Worm (Caenorhabditis elegans) whole organism, young adult: Measurements from ENCODE around the gene B0244.16.

ENCODE experiments used
- D2030.7 ChIP-seq: fragments of 200-800 bp; sonication (Bioruptor generic); IDR thresholded peaks from 2 replicates; pipeline ENCODE4 v1.3.6; 2022; ENCODE audit warnings: missing genetic modification reagents, missing genetic modification characterization, missing compliant biosample characterization
- F33H1.4 ChIP-seq: fragments of 200-800 bp; sonication (Bioruptor generic); IDR thresholded peaks from 2 replicates; pipeline ENCODE4 v1.3.6; 2022; ENCODE audit warnings: missing genetic modification reagents, missing genetic modification characterization, missing compliant biosample characterization
- F39B2.1 ChIP-seq: fragments of 200-800 bp; sonication (Bioruptor generic); IDR thresholded peaks from 2 replicates; pipeline ENCODE4 v1.3.6; 2022; ENCODE audit warnings: missing genetic modification reagents, missing genetic modification characterization, missing compliant biosample characterization
- F52B5.7 ChIP-seq: sonication (generic microtip); optimal IDR thresholded peaks from 2 replicates; lab custom pipeline; 2016; ENCODE audit warnings: mild to moderate bottlenecking, missing genetic modification characterization, missing compliant biosample characterization
- F55B11.4 ChIP-seq: sonication (generic microtip); optimal IDR thresholded peaks from 2 replicates; lab custom pipeline; 2016; ENCODE audit warnings: missing compliant biosample characterization, missing genetic modification characterization, borderline replicate concordance; ENCODE audit not compliant: insufficient read depth
- Y53F4B.3 ChIP-seq: fragments of 200-800 bp; sonication (Bioruptor generic); IDR thresholded peaks from 2 replicates; pipeline ENCODE4 v1.3.6; 2022; ENCODE audit warnings: missing genetic modification reagents, missing genetic modification characterization, missing compliant biosample characterization
- Y56A3A.18 ChIP-seq: fragments of 200-800 bp; sonication (Bioruptor generic); IDR thresholded peaks from 2 replicates; pipeline ENCODE4 v1.3.6; 2022; ENCODE audit warnings: missing genetic modification reagents, missing genetic modification characterization, missing compliant biosample characterization
- ZK185.1 ChIP-seq: sonication (generic microtip); optimal IDR thresholded peaks from 2 replicates; lab custom pipeline; 2016; ENCODE audit warnings: mild to moderate bottlenecking, missing genetic modification characterization, missing compliant biosample characterization; ENCODE audit not compliant: poor library complexity, severe bottlenecking
- attf-6 ChIP-seq: fragments of 200-800 bp; sonication (Bioruptor generic); IDR thresholded peaks from 2 replicates; pipeline ENCODE4 v1.3.6; 2022; ENCODE audit warnings: missing genetic modification reagents, missing genetic modification characterization, missing compliant biosample characterization
- ceh-91 ChIP-seq: fragments of 200-800 bp; sonication (Bioruptor generic); IDR thresholded peaks from 2 replicates; pipeline ENCODE4 v1.3.6; 2022; ENCODE audit warnings: missing genetic modification reagents, missing genetic modification characterization, missing compliant biosample characterization
- die-1 ChIP-seq: sonication (generic microtip); optimal IDR thresholded peaks from 2 replicates; lab custom pipeline; 2016; ENCODE audit warnings: missing genotype, mild to moderate bottlenecking, missing genetic modification characterization, missing compliant biosample characterization
- dpl-1 ChIP-seq: fragments of 150-350 bp; optimal IDR thresholded peaks from 2 replicates; lab custom pipeline; 2014; ENCODE audit warnings: missing biosample characterization, missing genetic modification reagents, missing genetic modification characterization
- efl-1 ChIP-seq: fragments of 150-350 bp; optimal IDR thresholded peaks from 2 replicates; lab custom pipeline; 2014; ENCODE audit warnings: missing biosample characterization, missing genetic modification reagents, missing genetic modification characterization
- egl-18 ChIP-seq: fragments of 200-800 bp; sonication (Bioruptor generic); IDR thresholded peaks from 2 replicates; pipeline ENCODE4 v1.3.6; 2022; ENCODE audit warnings: missing genetic modification reagents, missing genetic modification characterization, missing compliant biosample characterization
- hlh-12 ChIP-seq: sonication (generic microtip); optimal IDR thresholded peaks from 2 replicates; lab custom pipeline; 2016; ENCODE audit warnings: missing genetic modification characterization, missing compliant biosample characterization
- hmg-20 ChIP-seq: fragments of 200-800 bp; sonication (Bioruptor generic); IDR thresholded peaks from 2 replicates; pipeline ENCODE4 v1.3.6; 2022; ENCODE audit warnings: missing genetic modification reagents, missing genetic modification characterization, missing compliant biosample characterization
- hrde-1 ChIP-seq: sonication (generic microtip); optimal IDR thresholded peaks from 2 replicates; lab custom pipeline; 2016; ENCODE audit warnings: missing genetic modification characterization, mild to moderate bottlenecking, missing compliant biosample characterization, moderate library complexity, missing genotype, missing genetic modification reagents, borderline replicate concordance
- hsf-1 ChIP-seq: fragments of 200-800 bp; sonication (Bioruptor generic); IDR thresholded peaks from 2 replicates; pipeline ENCODE4 v1.3.6; 2022; ENCODE audit warnings: missing genetic modification reagents, missing genetic modification characterization, missing compliant biosample characterization
- let-526 ChIP-seq: fragments of 200-800 bp; sonication (Bioruptor generic); IDR thresholded peaks from 2 replicates; pipeline ENCODE4 v1.3.6; 2022; ENCODE audit warnings: missing genetic modification reagents, missing genetic modification characterization, missing compliant biosample characterization
- let-607 ChIP-seq, 2 experiments: fragments of 200-800 bp in 1 of 2; sonication (Bioruptor generic) in 1 of 2; sonication (generic microtip) in 1 of 2; optimal IDR thresholded peaks; 2 replicates each; lab custom pipeline; 2016 to 2018; ENCODE audit warnings: mild to moderate bottlenecking in 2 of 2, missing compliant biosample characterization in 2 of 2, missing genetic modification characterization in 2 of 2, moderate library complexity in 2 of 2, missing genotype in 1 of 2
- lin-54 ChIP-seq: fragments of 200-800 bp; sonication (Bioruptor generic); optimal IDR thresholded peaks from 2 replicates; lab custom pipeline; 2018; ENCODE audit warnings: mild to moderate bottlenecking, missing genetic modification characterization, missing compliant biosample characterization
- lsl-1 ChIP-seq: fragments of 200-800 bp; sonication (Bioruptor generic); optimal IDR thresholded peaks from 2 replicates; lab custom pipeline; 2018; ENCODE audit warnings: mild to moderate bottlenecking, missing genetic modification characterization, moderate library complexity, missing compliant biosample characterization
- madf-6 ChIP-seq: fragments of 200-800 bp; sonication (Bioruptor generic); IDR thresholded peaks from 2 replicates; pipeline ENCODE4 v1.3.6; 2022; ENCODE audit warnings: missing genetic modification reagents, missing genetic modification characterization, missing compliant biosample characterization
- madf-8 ChIP-seq: fragments of 200-800 bp; sonication (Bioruptor generic); conservative IDR thresholded peaks from 2 replicates; pipeline ENCODE4 v1.3.6; 2022; ENCODE audit warnings: missing genetic modification reagents, missing genetic modification characterization, missing compliant biosample characterization
- mcd-1 ChIP-seq: fragments of 200-800 bp; sonication (Bioruptor generic); IDR thresholded peaks from 2 replicates; pipeline ENCODE4 v1.3.6; 2022; ENCODE audit warnings: missing genetic modification reagents, missing genetic modification characterization, missing compliant biosample characterization
- mxl-1 ChIP-seq: sonication (generic microtip); optimal IDR thresholded peaks from 2 replicates; lab custom pipeline; 2016; ENCODE audit warnings: missing genetic modification characterization, missing compliant biosample characterization
- nhr-120 ChIP-seq: fragments of 200-800 bp; sonication (Bioruptor generic); IDR thresholded peaks from 2 replicates; pipeline ENCODE4 v1.3.6; 2022; ENCODE audit warnings: missing genetic modification characterization, missing compliant biosample characterization
- pha-4 ChIP-seq: fragments of 150-350 bp; sonication (generic microtip); optimal IDR thresholded peaks from 2 replicates; lab custom pipeline; 2014; ENCODE audit warnings: missing biosample characterization, missing genetic modification reagents, missing genetic modification characterization
- snpc-1.1 ChIP-seq: sonication (generic microtip); optimal IDR thresholded peaks from 2 replicates; lab custom pipeline; 2017; ENCODE audit warnings: missing genetic modification characterization, mild to moderate bottlenecking, missing compliant biosample characterization, antibody characterized with exemption, moderate library complexity, missing genotype, missing genetic modification reagents; ENCODE audit not compliant: insufficient read depth
- snpc-3.4 ChIP-seq: sonication (generic microtip); optimal IDR thresholded peaks from 2 replicates; lab custom pipeline; 2017; ENCODE audit warnings: missing genetic modification characterization, mild to moderate bottlenecking, missing compliant biosample characterization, antibody characterized with exemption, moderate library complexity, missing genotype, missing genetic modification reagents
- somi-1 ChIP-seq: fragments of 200-800 bp; sonication (Bioruptor generic); optimal IDR thresholded peaks from 2 replicates; lab custom pipeline; 2018; ENCODE audit warnings: mild to moderate bottlenecking, missing genetic modification characterization, missing compliant biosample characterization
- tbx-9 ChIP-seq: sonication (generic microtip); optimal IDR thresholded peaks from 2 replicates; lab custom pipeline; 2016; ENCODE audit warnings: borderline replicate concordance, missing genetic modification characterization, inconsistent platforms, missing compliant biosample characterization
- ztf-18 ChIP-seq: sonication (generic microtip); optimal IDR thresholded peaks from 2 replicates; lab custom pipeline; 2016; ENCODE audit warnings: missing genotype, mild to moderate bottlenecking, missing genetic modification characterization, missing compliant biosample characterization

The B0244.16 gene

DNA sequence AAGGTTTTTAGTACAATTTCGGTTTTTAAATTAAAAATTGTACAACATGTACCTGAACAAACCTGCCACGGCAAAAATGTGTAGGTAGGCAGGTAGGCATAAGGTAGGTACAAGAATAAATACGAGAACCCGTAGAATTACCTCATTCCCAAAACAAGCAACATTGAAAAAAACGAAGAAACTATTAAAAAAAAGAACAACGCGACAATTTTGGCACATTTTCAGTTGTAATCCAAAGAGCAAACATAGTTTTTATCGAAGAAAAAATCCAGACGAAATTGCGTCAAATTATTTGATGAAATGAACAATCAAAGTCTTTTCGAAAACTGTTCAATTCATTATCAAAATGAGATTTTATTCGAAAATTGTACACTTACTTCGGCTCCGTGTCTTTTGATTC lies at the start of gene B0244.16:
B0244.16 (plus strand) TSS at position 301 of the 400 bp plus-strand sequence.
- TF ChIP-seq snpc-3.4: no peak
- no peak for TF ChIP-seq F52B5.7 (tag; lab: Kevin White, UChicago)
- no peak for TF ChIP-seq Y53F4B.3
- no peak for TF ChIP-seq hmg-20 (GFP tag; lab: Robert Waterston, UW)
- no peak for TF ChIP-seq F39B2.1 (GFP tag; lab: Robert Waterston, UW)
- TF ChIP-seq ztf-18: no peak
- no peak for TF ChIP-seq die-1 (tag; lab: Kevin White, UChicago)
- TF ChIP-seq madf-8 (GFP tag; lab: Robert Waterston, UW): no peak
- TF ChIP-seq tbx-9 (tag; lab: Kevin White, UChicago): no peak
- no peak for TF ChIP-seq nhr-120 (GFP tag; lab: Robert Waterston, UW)
- no peak for TF ChIP-seq hrde-1 (tag; lab: Kevin White, UChicago)
- TF ChIP-seq efl-1 (GFP tag; lab: Kevin White, UChicago): no peak
- TF ChIP-seq madf-6 (GFP tag; lab: Robert Waterston, UW): no peak
- no peak for TF ChIP-seq F55B11.4 (tag; lab: Kevin White, UChicago)

DNA sequence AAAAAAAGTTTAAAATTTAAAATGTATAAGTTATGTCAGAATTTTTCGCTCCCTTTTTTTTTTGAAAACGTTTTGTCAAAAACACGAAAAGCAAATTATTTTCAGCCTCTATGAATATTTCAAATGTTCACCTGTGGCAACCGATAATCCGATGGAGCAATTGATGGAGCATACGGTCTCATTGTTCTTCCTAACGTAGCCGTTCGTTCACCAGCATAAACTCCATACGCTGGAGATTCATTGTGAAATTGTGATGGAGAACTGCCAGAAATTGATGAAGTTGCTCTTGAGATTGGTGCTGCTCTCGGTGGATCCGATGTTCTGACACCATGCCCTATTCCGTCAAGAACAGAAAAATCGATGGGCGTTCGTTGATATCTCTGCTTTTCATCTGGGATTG lies 48.9 kb upstream of the B0244.16 start:
- no peak for TF ChIP-seq Y56A3A.18 (GFP tag; lab: Robert Waterston, UW)

DNA sequence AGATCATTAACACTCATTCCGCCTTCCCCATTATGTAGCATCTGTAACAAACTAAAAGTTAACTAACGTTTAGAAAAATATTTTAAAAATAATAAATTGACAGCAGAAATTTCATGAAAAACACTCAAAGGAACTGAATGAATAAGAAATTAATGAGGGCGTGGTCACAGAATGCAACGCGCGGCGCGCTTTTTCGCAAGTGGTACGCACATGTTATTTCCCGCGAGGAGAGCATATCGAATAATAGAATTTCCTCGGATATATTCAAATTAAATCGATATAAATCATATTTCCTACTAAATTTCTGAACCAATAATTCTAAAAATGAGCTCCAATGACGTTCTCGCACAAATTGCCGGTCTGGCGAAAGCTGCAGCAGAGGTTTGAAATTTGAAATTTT lies 48.1 kb upstream of the B0244.16 start, which contains the start of the genes abi-1 and arle-14:
abi-1 (minus strand) TSS at position 51 of the 400 bp plus-strand sequence.
arle-14 (plus strand) TSS at position 217 of the 400 bp plus-strand sequence.
- TF ChIP-seq pha-4 (tag; lab: Kevin White, UChicago) (no peak), D2030.7 (GFP tag; lab: Robert Waterston, UW) (peak; percentile 16; the same call in 1 of the 2 replicates), mxl-1 (tag; lab: Kevin White, UChicago) (no peak), snpc-3.4 (peak; percentile 29), lsl-1 (GFP tag; lab: Kevin White, UChicago) (peak; percentile 33), mcd-1 (GFP tag; lab: Robert Waterston, UW) (0 out of 2 replicates have a peak, but pooled peaks have one; percentile 25), efl-1 (GFP tag; lab: Kevin White, UChicago) (peak; percentile 81), snpc-1.1 (tag; lab: Kevin White, UChicago) (peak; percentile 51), somi-1 (GFP tag; lab: Kevin White, UChicago) (no peak), ceh-91 (GFP tag; lab: Robert Waterston, UW) (0 out of 2 replicates have a peak, but pooled peaks have one; percentile 16), madf-6 (GFP tag; lab: Robert Waterston, UW) (peak; percentile 75; the same call in 1 of the 2 replicates), egl-18 (GFP tag; lab: Robert Waterston, UW) (no peak), hlh-12 (tag; lab: Kevin White, UChicago) (no peak), dpl-1 (peak; percentile 23), attf-6 (GFP tag; lab: Robert Waterston, UW) (no peak), lin-54 (GFP tag; lab: Kevin White, UChicago) (peak; percentile 7), madf-8 (GFP tag; lab: Robert Waterston, UW) (0 out of 2 replicates have a peak, but pooled peaks have one; percentile 18), hrde-1 (tag; lab: Kevin White, UChicago) (no peak), F33H1.4 (GFP tag; lab: Robert Waterston, UW) (peak; percentile 43; the same call in 1 of the 2 replicates)
- TF ChIP-seq, all 124 proteins: peak for 12

DNA sequence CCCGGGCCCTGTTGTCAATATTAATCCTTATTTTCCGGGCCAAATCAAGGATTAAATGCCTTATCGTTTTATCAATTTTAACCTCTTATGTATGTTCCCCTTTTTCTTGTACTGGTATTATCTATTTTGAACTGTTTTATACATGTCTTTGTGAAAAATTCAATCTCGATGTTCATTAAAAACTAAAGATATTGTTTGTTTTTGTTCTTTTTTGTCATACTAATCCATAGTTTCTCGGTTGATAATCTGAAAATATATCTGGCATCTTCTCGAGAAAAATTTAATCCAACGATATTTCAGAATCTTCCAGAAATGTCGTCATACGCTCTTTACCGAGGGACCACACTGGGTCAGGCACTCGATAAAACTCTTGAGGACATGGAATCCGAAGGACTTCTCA lies 47.0 kb upstream of the B0244.16 start, which contains the start of gene B0336.13:
B0336.13 (plus strand) TSS at position 301 of the 400 bp plus-strand sequence.
- TF ChIP-seq madf-6 (GFP tag; lab: Robert Waterston, UW) (peak; percentile 15; the same call in 1 of the 2 replicates), dpl-1 (no peak), let-607 (tag; optimal IDR thresholded peaks at IDR 0.05; lab: Kevin White, UChicago) (no peak), let-526 (no peak), hsf-1 (GFP tag; lab: Robert Waterston, UW) (0 out of 2 replicates have a peak, but pooled peaks have one; percentile 46), ZK185.1 (tag; lab: Kevin White, UChicago) (no peak)
- TF ChIP-seq, all 124 proteins: peak for 2
